Fruit fly (Drosophila melanogaster) whole organism, embryonic: ENCODE results near the gene Zip88E.

ENCODE experiments used
- CG10209 ChIP-seq: fragments of 200-800 bp; sonication (Bioruptor generic); optimal IDR thresholded peaks from 3 replicates; lab custom pipeline; 2017; ENCODE audit warnings: missing biosample characterization, mild to moderate bottlenecking, missing genetic modification characterization, missing genetic modification reagents
- CG10959 ChIP-seq: fragments of 200-800 bp; sonication (Bioruptor generic); IDR thresholded peaks from 2 replicates; pipeline ENCODE4 v1.3.6; 2022; ENCODE audit warnings: missing biosample characterization, missing genetic modification characterization
- CG11085 ChIP-seq: fragments of 200-800 bp; sonication (Bioruptor generic); IDR thresholded peaks from 2 replicates; pipeline ENCODE4 v1.3.6; 2022; ENCODE audit warnings: missing biosample characterization, missing genetic modification characterization
- CG15073 ChIP-seq: fragments of 200-800 bp; sonication (Bioruptor generic); optimal IDR thresholded peaks from 2 replicates; lab custom pipeline; 2016; ENCODE audit warnings: missing biosample characterization, missing genetic modification characterization
- CG3995 ChIP-seq: fragments of 200-800 bp; sonication (Bioruptor generic); optimal IDR thresholded peaks from 3 replicates; lab custom pipeline; 2016; ENCODE audit warnings: missing biosample characterization, missing genetic modification characterization
- CG4707 ChIP-seq: fragments of 200-800 bp; sonication (Bioruptor generic); optimal IDR thresholded peaks from 2 replicates; lab custom pipeline; 2018; ENCODE audit warnings: missing biosample characterization, mild to moderate bottlenecking, missing genetic modification characterization, moderate library complexity
- CG4820 ChIP-seq: fragments of 200-800 bp; sonication (Bioruptor generic); optimal IDR thresholded peaks from 3 replicates; lab custom pipeline; 2016; ENCODE audit warnings: missing biosample characterization, missing genetic modification characterization
- CG7372 ChIP-seq: fragments of 200-800 bp; sonication (Bioruptor generic); IDR thresholded peaks from 2 replicates; pipeline ENCODE4 v1.3.6; 2022; ENCODE audit warnings: missing biosample characterization, missing genetic modification characterization
- CG8290 ChIP-seq, 3 experiments: fragments of 200-800 bp; sonication (Bioruptor generic); optimal IDR thresholded peaks; 2 replicates each; lab custom pipeline; 2016 to 2019; ENCODE audit warnings: missing biosample characterization in 3 of 3, missing genetic modification characterization in 3 of 3, mild to moderate bottlenecking in 2 of 3, moderate library complexity in 1 of 3
- CG8924 ChIP-seq: fragments of 200-800 bp; optimal IDR thresholded peaks from 3 replicates; lab custom pipeline; 2019; ENCODE audit warnings: missing biosample characterization, mild to moderate bottlenecking, missing genetic modification characterization, moderate library complexity
- CoRest ChIP-seq: fragments of 200-800 bp; sonication (Bioruptor generic); optimal IDR thresholded peaks from 3 replicates; lab custom pipeline; 2018; ENCODE audit warnings: missing biosample characterization, mild to moderate bottlenecking, missing genetic modification characterization, moderate library complexity
- D19A ChIP-seq: fragments of 200-800 bp; optimal IDR thresholded peaks from 3 replicates; lab custom pipeline; 2019; ENCODE audit warnings: missing biosample characterization, mild to moderate bottlenecking, missing genetic modification characterization, moderate library complexity
- Dad ChIP-seq: fragments of 200-800 bp; sonication (Bioruptor generic); optimal IDR thresholded peaks from 3 replicates; lab custom pipeline; 2016; ENCODE audit warnings: missing biosample characterization, missing genetic modification characterization
- Dek ChIP-seq: fragments of 200-800 bp; sonication (Bioruptor generic); optimal IDR thresholded peaks from 3 replicates; lab custom pipeline; 2019; ENCODE audit warnings: missing biosample characterization, mild to moderate bottlenecking, missing genetic modification characterization, moderate library complexity
- Dfd ChIP-seq, 2 experiments: fragments of >200 bp; optimal IDR thresholded peaks; 2 replicates each; lab custom pipeline; 2017; ENCODE audit warnings: missing biosample characterization in 2 of 2, missing genetic modification characterization in 2 of 2
- ERR ChIP-seq: fragments of 200-800 bp; sonication (Bioruptor generic); optimal IDR thresholded peaks from 2 replicates; lab custom pipeline; 2016; ENCODE audit warnings: missing biosample characterization, missing genetic modification characterization
- Eip74EF ChIP-seq, 2 experiments: fragments of 200-800 bp in 1 of 2; fragments of >200 bp in 1 of 2; sonication (Bioruptor generic) in 1 of 2; optimal IDR thresholded peaks; 2 replicates each; lab custom pipeline; 2017 to 2019; ENCODE audit warnings: missing biosample characterization in 2 of 2, missing genetic modification characterization in 2 of 2, mild to moderate bottlenecking in 1 of 2, moderate library complexity in 1 of 2
- Elba2 ChIP-seq: fragments of 200-800 bp; sonication (Bioruptor generic); optimal IDR thresholded peaks from 3 replicates; lab custom pipeline; 2016; ENCODE audit warnings: missing biosample characterization, missing genetic modification characterization
- Fer1 ChIP-seq: fragments of 200-800 bp; sonication (Bioruptor generic); optimal IDR thresholded peaks from 2 replicates; lab custom pipeline; 2017; ENCODE audit warnings: missing biosample characterization, mild to moderate bottlenecking, missing genetic modification characterization
- Fer3 ChIP-seq: fragments of 200-800 bp; sonication (Bioruptor generic); optimal IDR thresholded peaks from 2 replicates; lab custom pipeline; 2018; ENCODE audit warnings: missing biosample characterization, mild to moderate bottlenecking, missing genetic modification characterization, moderate library complexity
- HLH54F ChIP-seq: fragments of 200-800 bp; sonication (Bioruptor generic); optimal IDR thresholded peaks from 3 replicates; lab custom pipeline; 2016; ENCODE audit warnings: missing biosample characterization, missing genetic modification characterization
- Hmr ChIP-seq: fragments of 200-800 bp; sonication (Bioruptor generic); optimal IDR thresholded peaks from 3 replicates; lab custom pipeline; 2017; ENCODE audit warnings: mild to moderate bottlenecking, missing biosample characterization, missing genetic modification reagents, missing genetic modification characterization
- Mes4 ChIP-seq: fragments of 200-800 bp; sonication (Bioruptor generic); optimal IDR thresholded peaks from 2 replicates; lab custom pipeline; 2016; ENCODE audit warnings: missing biosample characterization, missing genetic modification characterization
- Mrtf ChIP-seq: fragments of 200-800 bp; sonication (Bioruptor generic); IDR thresholded peaks from 3 replicates; pipeline ENCODE4 v1.3.6; 2022; ENCODE audit warnings: missing biosample characterization, missing genetic modification characterization
- NfI ChIP-seq: fragments of 200-800 bp; sonication (Bioruptor generic); optimal IDR thresholded peaks from 3 replicates; lab custom pipeline; 2018; ENCODE audit warnings: missing biosample characterization, mild to moderate bottlenecking, missing genetic modification characterization, moderate library complexity
- Pdp1 ChIP-seq, 2 experiments: fragments of 200-800 bp; sonication (Bioruptor generic); optimal IDR thresholded peaks; 3 replicates each; lab custom pipeline; 2016; ENCODE audit warnings: missing biosample characterization in 2 of 2, missing genetic modification characterization in 2 of 2, mild to moderate bottlenecking in 1 of 2, moderate library complexity in 1 of 2
- Sin3A ChIP-seq: fragments of >200 bp; optimal IDR thresholded peaks from 2 replicates; lab custom pipeline; 2018
- Sox100B ChIP-seq: fragments of 200-800 bp; sonication (Bioruptor generic); optimal IDR thresholded peaks from 3 replicates; lab custom pipeline; 2018; ENCODE audit warnings: missing biosample characterization, mild to moderate bottlenecking, missing genetic modification characterization
- Tbp ChIP-seq: fragments of >200 bp; optimal IDR thresholded peaks from 2 replicates; lab custom pipeline; 2018; ENCODE audit warnings: missing biosample characterization, missing genetic modification characterization
- abd-A ChIP-seq: fragments of 200-800 bp; sonication (Bioruptor generic); optimal IDR thresholded peaks from 3 replicates; lab custom pipeline; 2019; ENCODE audit warnings: missing biosample characterization, mild to moderate bottlenecking, missing genetic modification characterization, moderate library complexity
- ap ChIP-seq: fragments of 200-800 bp; sonication (Bioruptor generic); IDR thresholded peaks from 2 replicates; pipeline ENCODE4 v1.3.6; 2022; ENCODE audit warnings: missing biosample characterization, missing genetic modification characterization
- cg ChIP-seq: fragments of 200-800 bp; sonication (Bioruptor generic); optimal IDR thresholded peaks from 3 replicates; lab custom pipeline; 2019; ENCODE audit warnings: missing biosample characterization, mild to moderate bottlenecking, missing genetic modification characterization, moderate library complexity
- dpn ChIP-seq, 2 experiments: fragments of 200-800 bp; sonication (Bioruptor generic); optimal IDR thresholded peaks; 3 replicates each; lab custom pipeline; 2016; ENCODE audit warnings: missing biosample characterization in 2 of 2, missing genetic modification characterization in 2 of 2
- ewg ChIP-seq: fragments of 200-800 bp; sonication (Bioruptor generic); optimal IDR thresholded peaks from 3 replicates; lab custom pipeline; 2017; ENCODE audit warnings: mild to moderate bottlenecking, missing biosample characterization, missing genetic modification reagents, missing genetic modification characterization
- fd96Cb ChIP-seq: fragments of 200-800 bp; sonication (Bioruptor generic); optimal IDR thresholded peaks from 2 replicates; lab custom pipeline; 2018; ENCODE audit warnings: missing biosample characterization, mild to moderate bottlenecking, missing genetic modification characterization, moderate library complexity
- fru ChIP-seq: fragments of >200 bp; optimal IDR thresholded peaks from 2 replicates; lab custom pipeline; 2017
- gcm2 ChIP-seq: fragments of 200-800 bp; sonication (Bioruptor generic); optimal IDR thresholded peaks from 2 replicates; lab custom pipeline; 2016; ENCODE audit warnings: missing biosample characterization, missing genetic modification characterization
- lab ChIP-seq: fragments of 200-800 bp; sonication (Bioruptor generic); optimal IDR thresholded peaks from 3 replicates; lab custom pipeline; 2017; ENCODE audit warnings: missing biosample characterization, missing genetic modification characterization, mild to moderate bottlenecking, moderate library complexity, missing genetic modification reagents
- lilli ChIP-seq: fragments of 200-800 bp; sonication (Bioruptor generic); optimal IDR thresholded peaks from 3 replicates; lab custom pipeline; 2016; ENCODE audit warnings: missing biosample characterization, missing genetic modification characterization
- pros ChIP-seq: fragments of 200-800 bp; sonication (Bioruptor generic); optimal IDR thresholded peaks from 3 replicates; lab custom pipeline; 2019; ENCODE audit warnings: missing biosample characterization, mild to moderate bottlenecking, missing genetic modification characterization, moderate library complexity
- pum ChIP-seq: fragments of 200-800 bp; sonication (Bioruptor generic); optimal IDR thresholded peaks from 2 replicates; lab custom pipeline; 2016; ENCODE audit warnings: missing biosample characterization, missing genetic modification characterization
- salm ChIP-seq: fragments of 200-800 bp; sonication (Bioruptor generic); optimal IDR thresholded peaks from 2 replicates; lab custom pipeline; 2018; ENCODE audit warnings: missing biosample characterization, mild to moderate bottlenecking, missing genetic modification characterization
- sima ChIP-seq: fragments of 200-800 bp; sonication (Bioruptor generic); optimal IDR thresholded peaks from 2 replicates; lab custom pipeline; 2016; ENCODE audit warnings: missing biosample characterization, missing genetic modification characterization
- slou ChIP-seq: fragments of 200-800 bp; sonication (Bioruptor generic); optimal IDR thresholded peaks from 3 replicates; lab custom pipeline; 2016; ENCODE audit warnings: missing biosample characterization, missing genetic modification characterization
- sug ChIP-seq: fragments of 200-800 bp; optimal IDR thresholded peaks from 2 replicates; lab custom pipeline; 2019; ENCODE audit warnings: missing biosample characterization, mild to moderate bottlenecking, missing genetic modification characterization, moderate library complexity
- tap ChIP-seq: fragments of 200-800 bp; optimal IDR thresholded peaks from 3 replicates; lab custom pipeline; 2019; ENCODE audit warnings: missing biosample characterization, mild to moderate bottlenecking, missing genetic modification characterization, moderate library complexity
- tin ChIP-seq: fragments of 200-800 bp; sonication (Bioruptor generic); optimal IDR thresholded peaks from 3 replicates; lab custom pipeline; 2016; ENCODE audit warnings: missing biosample characterization, missing genetic modification characterization
- trem ChIP-seq: fragments of 200-800 bp; optimal IDR thresholded peaks from 3 replicates; lab custom pipeline; 2019; ENCODE audit warnings: missing biosample characterization, mild to moderate bottlenecking, missing genetic modification characterization, moderate library complexity
- ttk ChIP-seq: fragments of 200-800 bp; sonication (Bioruptor generic); IDR thresholded peaks from 2 replicates; pipeline ENCODE4 v2.1.2; 2022; ENCODE audit warnings: missing biosample characterization, missing genetic modification characterization
- unpg ChIP-seq: fragments of 200-800 bp; sonication (Bioruptor generic); optimal IDR thresholded peaks from 3 replicates; lab custom pipeline; 2018; ENCODE audit warnings: missing biosample characterization, mild to moderate bottlenecking, missing genetic modification characterization, moderate library complexity

Zip88E gene

dm6 chr3R:15292241-15293004, 24.0 kb downstream of the Zip88E start (continued):
- TF ChIP-seq slou (GFP tag; lab: Kevin White, UChicago), result no peak
- TF ChIP-seq CG8924, result peak; percentile 14
- no peak for TF ChIP-seq tap (tag; lab: Kevin White, UChicago)
- peak; percentile 17 to 39 for TF ChIP-seq dpn (GFP tag; optimal IDR thresholded peaks at IDR 0.05; lab: Kevin White, UChicago)
- no peak for TF ChIP-seq sima (GFP tag; lab: Kevin White, UChicago)
- TF ChIP-seq unpg (GFP tag; lab: Kevin White, UChicago), result peak; percentile 44
- peak; percentile 25 for TF ChIP-seq Fer3 (tag; lab: Kevin White, UChicago)
- peak; percentile 29 for TF ChIP-seq Elba2 (GFP tag; lab: Kevin White, UChicago)
- no peak for TF ChIP-seq CG10959 (GFP tag; lab: Robert Waterston, UW)
- TF ChIP-seq Sox100B (GFP tag; lab: Kevin White, UChicago), result no peak
- TF ChIP-seq HLH54F, result peak; percentile 6
- TF ChIP-seq gcm2, result no peak
- no peak for TF ChIP-seq CG11085 (GFP tag; lab: Robert Waterston, UW)
- no peak for TF ChIP-seq Fer1 (GFP tag; lab: Kevin White, UChicago)
- no peak for TF ChIP-seq Mrtf (GFP tag; lab: Robert Waterston, UW)
- TF ChIP-seq Dfd (GFP tag; optimal IDR thresholded peaks at IDR 0.05; lab: Kevin White, UChicago), result peak in 1 of 2 experiments; percentile 82
- TF ChIP-seq CG3995 (GFP tag; lab: Kevin White, UChicago), result no peak
- TF ChIP-seq Sin3A (lab: Kevin White, UChicago), result no peak
- no peak for TF ChIP-seq CG4707 (GFP tag; lab: Kevin White, UChicago)
- TF ChIP-seq Dad (GFP tag; lab: Kevin White, UChicago), result no peak
- peak; percentile 16 for TF ChIP-seq tin (GFP tag; lab: Kevin White, UChicago)
- no peak for TF ChIP-seq fd96Cb (tag; lab: Kevin White, UChicago)
- TF ChIP-seq Mes4 (GFP tag; lab: Kevin White, UChicago), result no peak
- TF ChIP-seq CoRest (tag; lab: Kevin White, UChicago), result peak; percentile 35
- TF ChIP-seq pros, result peak; percentile 3
- TF ChIP-seq lab, result peak; percentile 45
- no peak for TF ChIP-seq ewg (GFP tag; lab: Kevin White, UChicago)
- TF ChIP-seq ttk (GFP tag; lab: Robert Waterston, UW), result no peak
- no peak for TF ChIP-seq CG7372
- no peak for TF ChIP-seq fru (lab: Kevin White, UChicago)
- peak; percentile 62 for TF ChIP-seq lilli (GFP tag; lab: Kevin White, UChicago)
- peak; percentile 30 for TF ChIP-seq abd-A (tag; lab: Kevin White, UChicago)
- peak in 1 of 2 experiments; percentile 96 for TF ChIP-seq Pdp1 (GFP tag; optimal IDR thresholded peaks at IDR 0.05; lab: Kevin White, UChicago)
- TF ChIP-seq sug (tag; lab: Kevin White, UChicago), result peak; percentile 48
- no peak for TF ChIP-seq ERR (GFP tag; lab: Kevin White, UChicago)
- TF ChIP-seq D19A, result no peak
- no peak for TF ChIP-seq Eip74EF (GFP tag; optimal IDR thresholded peaks at IDR 0.05; lab: Kevin White, UChicago)
- TF ChIP-seq NfI (GFP tag; lab: Kevin White, UChicago), result peak; percentile 27
- TF ChIP-seq CG8290 (GFP tag; optimal IDR thresholded peaks at IDR 0.05; lab: Kevin White, UChicago), result no peak
- TF ChIP-seq CG8290 (tag; optimal IDR thresholded peaks at IDR 0.05; lab: Kevin White, UChicago), result peak in 1 of 2 experiments; percentile 53
- TF ChIP-seq Hmr (GFP tag; lab: Kevin White, UChicago), result peak; percentile 20
- TF ChIP-seq trem (tag; lab: Kevin White, UChicago), result no peak
- peak; percentile 61 for TF ChIP-seq cg
- TF ChIP-seq ap (GFP tag; lab: Robert Waterston, UW), result no peak
- peak; percentile 8 for TF ChIP-seq CG10209 (GFP tag; lab: Kevin White, UChicago)
- TF ChIP-seq pum (GFP tag; lab: Kevin White, UChicago), result peak; percentile 33
- no peak for TF ChIP-seq Tbp
- no peak for TF ChIP-seq CG4820 (GFP tag; lab: Kevin White, UChicago)
- no peak for TF ChIP-seq Dek (tag; lab: Kevin White, UChicago)
- no peak for TF ChIP-seq salm (tag; lab: Kevin White, UChicago)
- no peak for TF ChIP-seq CG15073 (GFP tag; lab: Kevin White, UChicago)
